Fruit fly (Drosophila melanogaster) whole organism, prepupa: Measurements from ENCODE around the gene ClpP.

Experiments
- CG11902 ChIP-seq: fragments of 200-800 bp; sonication (Bioruptor generic); optimal IDR thresholded peaks from 3 replicates; lab custom pipeline; 2016; ENCODE audit warnings: missing biosample characterization, missing genetic modification characterization
- CG4318 ChIP-seq: fragments of 200-800 bp; sonication (Bioruptor generic); optimal IDR thresholded peaks from 3 replicates; lab custom pipeline; 2017; ENCODE audit warnings: missing biosample characterization, mild to moderate bottlenecking, missing genetic modification characterization
- CG6163 ChIP-seq: fragments of 200-800 bp; sonication (Bioruptor generic); IDR thresholded peaks from 3 replicates; pipeline ENCODE4 v1.3.6; 2022; ENCODE audit warnings: missing biosample characterization, missing genetic modification characterization
- CG6276 ChIP-seq: fragments of 200-800 bp; sonication (Bioruptor generic); optimal IDR thresholded peaks from 2 replicates; lab custom pipeline; 2017; ENCODE audit warnings: missing biosample characterization, mild to moderate bottlenecking, missing genetic modification characterization
- CG8319 ChIP-seq: fragments of 200-800 bp; sonication (Bioruptor generic); optimal IDR thresholded peaks from 3 replicates; lab custom pipeline; 2016; ENCODE audit warnings: missing biosample characterization, missing genetic modification characterization
- CG9139 ChIP-seq: fragments of 200-800 bp; sonication (Bioruptor generic); optimal IDR thresholded peaks from 3 replicates; lab custom pipeline; 2017; ENCODE audit warnings: missing biosample characterization, mild to moderate bottlenecking, missing genetic modification characterization
- Hr38 ChIP-seq: sonication (Bioruptor generic); optimal IDR thresholded peaks from 2 replicates; lab custom pipeline; 2016; ENCODE audit warnings: missing biosample characterization, missing genetic modification characterization
- Hr39 ChIP-seq: fragments of 200-800 bp; sonication (Bioruptor generic); optimal IDR thresholded peaks from 2 replicates; lab custom pipeline; 2016; ENCODE audit warnings: missing biosample characterization, missing genetic modification characterization
- Hr4 ChIP-seq: fragments of 200-800 bp; sonication (Bioruptor generic); optimal IDR thresholded peaks from 3 replicates; lab custom pipeline; 2016; ENCODE audit warnings: missing biosample characterization, missing genetic modification characterization
- Lpt ChIP-seq: fragments of 200-800 bp; sonication (Bioruptor generic); optimal IDR thresholded peaks from 3 replicates; lab custom pipeline; 2016; ENCODE audit warnings: missing biosample characterization, missing genetic modification characterization
- net ChIP-seq: fragments of 200-800 bp; sonication (Bioruptor generic); optimal IDR thresholded peaks from 3 replicates; lab custom pipeline; 2016; ENCODE audit warnings: missing biosample characterization, missing genetic modification characterization
- topi ChIP-seq: fragments of 200-800 bp; sonication (Bioruptor generic); optimal IDR thresholded peaks from 3 replicates; lab custom pipeline; 2016; ENCODE audit warnings: missing biosample characterization, missing genetic modification characterization

DNA sequence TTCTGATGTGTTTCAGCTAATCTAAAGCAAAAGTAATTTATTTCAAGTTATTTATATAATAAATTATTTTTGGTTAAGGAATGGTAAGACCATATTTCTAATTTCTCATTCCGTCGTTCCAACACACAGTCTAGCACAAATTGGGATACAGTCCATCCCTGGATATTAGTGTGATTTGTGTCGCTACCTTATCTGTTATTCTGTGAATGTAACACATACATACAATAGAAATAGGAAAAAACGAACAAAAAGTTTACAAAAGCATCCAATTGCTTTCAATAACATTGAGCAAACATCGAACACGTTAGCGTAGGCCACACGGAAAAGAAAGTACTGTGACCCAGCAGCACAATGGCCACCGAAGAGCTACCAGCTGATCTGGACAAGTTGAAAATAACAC is 9.9 kb downstream of the ClpP start, which contains the start of gene CG5056:
- no peak for TF ChIP-seq Hr4 (GFP tag; lab: Kevin White, UChicago)
- TF ChIP-seq CG6276 (GFP tag; lab: Kevin White, UChicago) = no peak
- TF ChIP-seq net (GFP tag; lab: Kevin White, UChicago) = no peak
- TF ChIP-seq CG11902 (GFP tag; lab: Kevin White, UChicago) = no peak
- no peak; the same call in 2 of the 3 replicates for TF ChIP-seq CG6163 (GFP tag; lab: Robert Waterston, UW)
- no peak for TF ChIP-seq CG8319 (GFP tag; lab: Kevin White, UChicago)
- no peak for TF ChIP-seq Hr38
- TF ChIP-seq CG4318 (GFP tag; lab: Kevin White, UChicago) = no peak
- no peak for TF ChIP-seq Lpt (GFP tag; lab: Kevin White, UChicago)
- no peak for TF ChIP-seq Hr39
- no peak for TF ChIP-seq CG9139 (GFP tag; lab: Kevin White, UChicago)
- TF ChIP-seq topi (GFP tag; lab: Kevin White, UChicago) = no peak
